Fruit fly (Drosophila melanogaster) whole organism, wandering third instar larva: ENCODE measurements around the gene CG18858.

Experiments
- Abd-B ChIP-seq: fragments of >200 bp; optimal IDR thresholded peaks from 2 replicates; lab custom pipeline; 2017; ENCODE audit warnings: missing biosample characterization, missing genetic modification characterization
- CG32264 ChIP-seq: fragments of 200-800 bp; sonication (Bioruptor generic); optimal IDR thresholded peaks from 2 replicates; lab custom pipeline; 2016; ENCODE audit warnings: missing biosample characterization, missing genetic modification characterization
- CG9705 ChIP-seq: fragments of 200-800 bp; sonication (Bioruptor generic); optimal IDR thresholded peaks from 2 replicates; lab custom pipeline; 2018; ENCODE audit warnings: missing biosample characterization, mild to moderate bottlenecking, missing genetic modification characterization
- Dfd ChIP-seq: fragments of >200 bp; optimal IDR thresholded peaks from 2 replicates; lab custom pipeline; 2017; ENCODE audit warnings: missing biosample characterization, missing genetic modification characterization
- Dif ChIP-seq: fragments of 200-275, 200-300 bp; sonication (Bioruptor generic); optimal IDR thresholded peaks from 2 replicates; lab custom pipeline; 2018; ENCODE audit warnings: missing biosample characterization, missing genetic modification characterization; ENCODE audit not compliant: partially characterized antibody
- HLH106 ChIP-seq: fragments of 200-800 bp; optimal IDR thresholded peaks from 3 replicates; lab custom pipeline; 2019; ENCODE audit warnings: missing biosample characterization, mild to moderate bottlenecking, missing genetic modification characterization, moderate library complexity
- Hnf4 ChIP-seq: fragments of 200-800 bp; sonication (Bioruptor generic); optimal IDR thresholded peaks from 2 replicates; lab custom pipeline; 2016; ENCODE audit warnings: missing biosample characterization, mild to moderate bottlenecking, missing genetic modification characterization
- Hr78 ChIP-seq: fragments of >200 bp; optimal IDR thresholded peaks from 2 replicates; lab custom pipeline; 2017; ENCODE audit warnings: missing biosample characterization, missing genetic modification characterization
- Hr83 ChIP-seq: fragments of 200-300 bp; sonication (Bioruptor generic); optimal IDR thresholded peaks from 2 replicates; lab custom pipeline; 2016; ENCODE audit warnings: missing biosample characterization, mild to moderate bottlenecking, missing genetic modification characterization, moderate library complexity; ENCODE audit not compliant: poor library complexity, severe bottlenecking
- Mio ChIP-seq: sonication (Bioruptor generic); optimal IDR thresholded peaks from 2 replicates; lab custom pipeline; 2016; ENCODE audit warnings: missing biosample characterization, missing genetic modification characterization
- Myc ChIP-seq: fragments of >200 bp; optimal IDR thresholded peaks from 2 replicates; lab custom pipeline; 2017
- N ChIP-seq: fragments of >200 bp; optimal IDR thresholded peaks from 2 replicates; lab custom pipeline; 2018; ENCODE audit warnings: missing biosample characterization, missing external identifiers, missing genetic modification characterization
- OdsH ChIP-seq: fragments of 200-800 bp; sonication (Bioruptor generic); optimal IDR thresholded peaks from 2 replicates; lab custom pipeline; 2016; ENCODE audit warnings: missing biosample characterization, mild to moderate bottlenecking, missing genetic modification characterization
- Rel ChIP-seq, 2 experiments: fragments of 200-800 bp; sonication (Bioruptor generic) in 1 of 2; optimal IDR thresholded peaks; 2 replicates in 1 of 2; 3 replicates in 1 of 2; lab custom pipeline; 2016 to 2019; ENCODE audit warnings: mild to moderate bottlenecking in 2 of 2, missing biosample characterization in 2 of 2, missing genetic modification characterization in 2 of 2, moderate library complexity in 1 of 2
- Sp1 ChIP-seq: fragments of 200-800 bp; sonication (Bioruptor generic); optimal IDR thresholded peaks from 3 replicates; lab custom pipeline; 2019; ENCODE audit warnings: missing biosample characterization, mild to moderate bottlenecking, missing genetic modification characterization, moderate library complexity
- br ChIP-seq: fragments of 200-800 bp; sonication (Bioruptor generic); optimal IDR thresholded peaks from 2 replicates; lab custom pipeline; 2016; ENCODE audit warnings: missing biosample characterization, missing genetic modification characterization
- dmrt93B ChIP-seq: fragments of 200-800 bp; sonication (Bioruptor generic); optimal IDR thresholded peaks from 2 replicates; lab custom pipeline; 2018; ENCODE audit warnings: missing biosample characterization, mild to moderate bottlenecking, missing genetic modification characterization
- ey ChIP-seq: fragments of 200-800 bp; sonication (Bioruptor generic); optimal IDR thresholded peaks from 2 replicates; lab custom pipeline; 2016; ENCODE audit warnings: missing biosample characterization, missing genetic modification characterization
- fru ChIP-seq: fragments of 200-800 bp; sonication (Bioruptor generic); optimal IDR thresholded peaks from 3 replicates; lab custom pipeline; 2016; ENCODE audit warnings: missing biosample characterization, mild to moderate bottlenecking, missing genetic modification characterization
- h ChIP-seq: fragments of 200-800 bp; sonication (Bioruptor generic); optimal IDR thresholded peaks from 3 replicates; lab custom pipeline; 2016; ENCODE audit warnings: missing biosample characterization, mild to moderate bottlenecking, missing genetic modification characterization
- jim ChIP-seq: fragments of 175-275, 200-325 bp; sonication (Bioruptor generic); optimal IDR thresholded peaks from 2 replicates; lab custom pipeline; 2016; ENCODE audit warnings: missing biosample characterization, mild to moderate bottlenecking, missing genetic modification characterization
- lola ChIP-seq: fragments of >200 bp; optimal IDR thresholded peaks from 2 replicates; lab custom pipeline; 2017; ENCODE audit warnings: missing biosample characterization, missing genetic modification characterization
- sage ChIP-seq: fragments of 200-800 bp; sonication (Bioruptor generic); optimal IDR thresholded peaks from 2 replicates; lab custom pipeline; 2016; ENCODE audit warnings: missing biosample characterization, mild to moderate bottlenecking, missing genetic modification characterization
- sv ChIP-seq: fragments of 200-800 bp; sonication (Bioruptor generic); optimal IDR thresholded peaks from 3 replicates; lab custom pipeline; 2016; ENCODE audit warnings: missing biosample characterization, missing genetic modification characterization
- tai ChIP-seq: sonication (Bioruptor generic); optimal IDR thresholded peaks from 2 replicates; lab custom pipeline; 2016; ENCODE audit warnings: missing biosample characterization, missing genetic modification characterization
- usp ChIP-seq: fragments of >200 bp; optimal IDR thresholded peaks from 2 replicates; lab custom pipeline; 2017; ENCODE audit warnings: missing biosample characterization, missing genetic modification characterization

Gene CG18858

dm6 chr2L:20486050-20486751 is 27.3 kb upstream of the CG18858 start:
- no peak for TF ChIP-seq Sp1 (GFP tag; lab: Kevin White, UChicago)

dm6 chr2L:20483603-20484002 is 24.7 kb upstream of the CG18858 start:
- TF ChIP-seq h (GFP tag; lab: Kevin White, UChicago) = no peak
- no peak for TF ChIP-seq lola (GFP tag; lab: Kevin White, UChicago)
- no peak for TF ChIP-seq Abd-B (GFP tag; lab: Kevin White, UChicago)
- TF ChIP-seq Dif (GFP tag; lab: Kevin White, UChicago) = no peak
- no peak for TF ChIP-seq usp (GFP tag; lab: Kevin White, UChicago)
- no peak for TF ChIP-seq N (GFP tag; lab: Kevin White, UChicago)
- no peak for TF ChIP-seq sv
- TF ChIP-seq Rel (GFP tag; optimal IDR thresholded peaks at IDR 0.05; lab: Kevin White, UChicago) = no peak
- no peak for TF ChIP-seq Rel (tag; optimal IDR thresholded peaks at IDR 0.05; lab: Kevin White, UChicago)
- TF ChIP-seq ey = no peak
- TF ChIP-seq Dfd (GFP tag; lab: Kevin White, UChicago) = no peak

dm6 chr2L:20481139-20481858 is 22.4 kb upstream of the CG18858 start:
- TF ChIP-seq Dif (GFP tag; lab: Kevin White, UChicago) (no peak), Hr83 (GFP tag; lab: Kevin White, UChicago) (no peak), CG32264 (GFP tag; lab: Kevin White, UChicago) (no peak)

dm6 chr2L:20479694-20480093 is 20.8 kb upstream of the CG18858 start:
- TF ChIP-seq CG9705 (GFP tag; lab: Kevin White, UChicago) (no peak), N (GFP tag; lab: Kevin White, UChicago) (no peak), br (no peak)
- TF ChIP-seq, all 38 proteins: peak for 0

- TF ChIP-seq usp (GFP tag; lab: Kevin White, UChicago) = no peak
- no peak for TF ChIP-seq Mio (GFP tag; lab: Kevin White, UChicago)
- no peak for TF ChIP-seq jim (GFP tag; lab: Kevin White, UChicago)
- TF ChIP-seq Dif (GFP tag; lab: Kevin White, UChicago) = no peak
- no peak for TF ChIP-seq N (GFP tag; lab: Kevin White, UChicago)
These were observed 19.8 kb upstream of the CG18858 start for dm6 chr2L:20478549-20479238.

- no peak for TF ChIP-seq OdsH (GFP tag; lab: Kevin White, UChicago)
- TF ChIP-seq jim (GFP tag; lab: Kevin White, UChicago) = no peak
- TF ChIP-seq CG9705 (GFP tag; lab: Kevin White, UChicago) = no peak
- TF ChIP-seq Hr78 (GFP tag; lab: Kevin White, UChicago) = no peak
- no peak for TF ChIP-seq Abd-B (GFP tag; lab: Kevin White, UChicago)
- no peak for TF ChIP-seq Hnf4 (GFP tag; lab: Kevin White, UChicago)
- TF ChIP-seq Myc (lab: Kevin White, UChicago) = no peak
- no peak for TF ChIP-seq sage (GFP tag; lab: Kevin White, UChicago)
- TF ChIP-seq usp (GFP tag; lab: Kevin White, UChicago) = no peak
- TF ChIP-seq dmrt93B (GFP tag; lab: Kevin White, UChicago) = no peak
- TF ChIP-seq tai (GFP tag; lab: Kevin White, UChicago) = no peak
- TF ChIP-seq br = no peak
- no peak for TF ChIP-seq Rel (GFP tag; optimal IDR thresholded peaks at IDR 0.05; lab: Kevin White, UChicago)
- TF ChIP-seq Rel (tag; optimal IDR thresholded peaks at IDR 0.05; lab: Kevin White, UChicago) = no peak
- no peak for TF ChIP-seq Sp1 (GFP tag; lab: Kevin White, UChicago)
- TF ChIP-seq fru (GFP tag; lab: Kevin White, UChicago) = no peak
- no peak for TF ChIP-seq CG32264 (GFP tag; lab: Kevin White, UChicago)
- TF ChIP-seq HLH106 (tag; lab: Kevin White, UChicago) = no peak
These were observed 17.9 kb upstream of the CG18858 start for dm6 chr2L:20476718-20477277.
